Fruit fly (Drosophila melanogaster) whole organism, embryonic: Measurements from ENCODE around the gene CG14329.

Experiments used
- Bgb ChIP-seq: fragments of 200-800 bp; sonication (Bioruptor generic); IDR thresholded peaks from 2 replicates; pipeline ENCODE4 v1.3.6; 2022; ENCODE audit warnings: missing biosample characterization, missing genetic modification characterization; ENCODE audit not compliant: partially characterized antibody
- Blimp-1 ChIP-seq: fragments of 200-800 bp; sonication (Bioruptor generic); optimal IDR thresholded peaks from 3 replicates; lab custom pipeline; 2018; ENCODE audit warnings: missing biosample characterization, missing genetic modification characterization, mild to moderate bottlenecking, moderate library complexity, missing genetic modification reagents
- CG10431 ChIP-seq: fragments of 200-800 bp; sonication (Bioruptor generic); optimal IDR thresholded peaks from 3 replicates; lab custom pipeline; 2018; ENCODE audit warnings: missing biosample characterization, mild to moderate bottlenecking, missing genetic modification characterization
- CG11504 ChIP-seq: fragments of 200-800 bp; sonication (Bioruptor generic); optimal IDR thresholded peaks from 3 replicates; lab custom pipeline; 2019; ENCODE audit warnings: missing biosample characterization, mild to moderate bottlenecking, missing genetic modification characterization, moderate library complexity
- CG13424 ChIP-seq: fragments of 200-800 bp; sonication (Bioruptor generic); optimal IDR thresholded peaks from 2 replicates; lab custom pipeline; 2019; ENCODE audit warnings: missing biosample characterization, mild to moderate bottlenecking, missing genetic modification characterization, moderate library complexity
- CG13894 ChIP-seq: fragments of 200-800 bp; sonication (Bioruptor generic); optimal IDR thresholded peaks from 3 replicates; lab custom pipeline; 2018; ENCODE audit warnings: missing biosample characterization, mild to moderate bottlenecking, missing genetic modification characterization, moderate library complexity
- CG14860 ChIP-seq: fragments of 200-800 bp; sonication (Bioruptor generic); IDR thresholded peaks from 3 replicates; pipeline ENCODE4 v1.3.6; 2022; ENCODE audit warnings: missing biosample characterization, missing genetic modification characterization; ENCODE audit not compliant: partially characterized antibody
- CG1529 ChIP-seq: fragments of 200-800 bp; sonication (Bioruptor generic); optimal IDR thresholded peaks from 3 replicates; lab custom pipeline; 2018; ENCODE audit warnings: missing biosample characterization, missing genetic modification characterization
- CG15479 ChIP-seq: fragments of 200-800 bp; sonication (Bioruptor generic); optimal IDR thresholded peaks from 3 replicates; lab custom pipeline; 2019; ENCODE audit warnings: missing biosample characterization, mild to moderate bottlenecking, missing genetic modification characterization, moderate library complexity
- CG16779 ChIP-seq: fragments of 200-800 bp; sonication (Bioruptor generic); IDR thresholded peaks from 2 replicates; pipeline ENCODE4 v1.3.6; 2022; ENCODE audit warnings: missing biosample characterization, missing genetic modification characterization
- CG17186 ChIP-seq: fragments of 200-800 bp; sonication (Bioruptor generic); optimal IDR thresholded peaks from 3 replicates; lab custom pipeline; 2017; ENCODE audit warnings: missing biosample characterization, missing genetic modification reagents, missing genetic modification characterization
- CG17328 ChIP-seq: fragments of 200-800 bp; sonication (Bioruptor generic); IDR thresholded peaks from 2 replicates; pipeline ENCODE4 v1.3.6; 2022; ENCODE audit warnings: missing biosample characterization, missing genetic modification characterization
- CG2875 ChIP-seq: fragments of 200-800 bp; sonication (Bioruptor generic); optimal IDR thresholded peaks from 2 replicates; lab custom pipeline; 2017; ENCODE audit warnings: missing biosample characterization, mild to moderate bottlenecking, missing genetic modification characterization, missing genetic modification reagents
- CG31365 ChIP-seq: fragments of 200-800 bp; sonication (Bioruptor generic); optimal IDR thresholded peaks from 2 replicates; lab custom pipeline; 2018; ENCODE audit warnings: missing biosample characterization, mild to moderate bottlenecking, missing genetic modification characterization
- CG32767 ChIP-seq: fragments of 200-800 bp; sonication (Bioruptor generic); IDR thresholded peaks from 2 replicates; pipeline ENCODE4 v1.3.6; 2022; ENCODE audit warnings: missing biosample characterization, missing genetic modification characterization
- CG34376 ChIP-seq: fragments of 200-800 bp; sonication (Bioruptor generic); optimal IDR thresholded peaks from 2 replicates; lab custom pipeline; 2018; ENCODE audit warnings: missing biosample characterization, mild to moderate bottlenecking, missing genetic modification characterization
- CG3995 ChIP-seq: fragments of 200-800 bp; sonication (Bioruptor generic); optimal IDR thresholded peaks from 3 replicates; lab custom pipeline; 2016; ENCODE audit warnings: missing biosample characterization, missing genetic modification characterization
- CG8765 ChIP-seq: fragments of 200-800 bp; sonication (Bioruptor generic); IDR thresholded peaks from 2 replicates; pipeline ENCODE4 v1.3.6; 2022; ENCODE audit warnings: missing biosample characterization, missing genetic modification characterization
- Chrac-16 ChIP-seq: fragments of 200-800 bp; sonication (Bioruptor generic); optimal IDR thresholded peaks from 3 replicates; lab custom pipeline; 2016; ENCODE audit warnings: missing biosample characterization, missing genetic modification characterization
- D ChIP-seq, 2 experiments: fragments of 200-800 bp in 1 of 2; fragments of >200 bp in 1 of 2; sonication (Bioruptor generic) in 1 of 2; optimal IDR thresholded peaks; 2 replicates in 1 of 2; 3 replicates in 1 of 2; lab custom pipeline; 2017; ENCODE audit warnings: mild to moderate bottlenecking in 1 of 2, missing biosample characterization in 1 of 2, missing genetic modification characterization in 1 of 2, missing genetic modification reagents in 1 of 2
- Dad ChIP-seq: fragments of 200-800 bp; sonication (Bioruptor generic); optimal IDR thresholded peaks from 3 replicates; lab custom pipeline; 2016; ENCODE audit warnings: missing biosample characterization, missing genetic modification characterization
- Ets65A ChIP-seq: fragments of 200-800 bp; sonication (Bioruptor generic); peaks from one replicate; lab custom pipeline; 2016; ENCODE audit warnings: missing biosample characterization, missing genetic modification characterization
- HLH54F ChIP-seq: fragments of 200-800 bp; sonication (Bioruptor generic); optimal IDR thresholded peaks from 3 replicates; lab custom pipeline; 2016; ENCODE audit warnings: missing biosample characterization, missing genetic modification characterization
- Hey ChIP-seq: fragments of 200-800 bp; sonication (Bioruptor generic); optimal IDR thresholded peaks from 3 replicates; lab custom pipeline; 2018; ENCODE audit warnings: missing biosample characterization, mild to moderate bottlenecking, missing genetic modification characterization
- Med ChIP-seq: fragments of 200-800 bp; sonication (Bioruptor generic); peaks from one replicate; lab custom pipeline; 2016; ENCODE audit warnings: missing biosample characterization, missing genetic modification characterization, mild to moderate bottlenecking, inconsistent platforms, moderate library complexity
- Nf-YC ChIP-seq: fragments of 200-800 bp; optimal IDR thresholded peaks from 3 replicates; lab custom pipeline; 2019; ENCODE audit warnings: missing biosample characterization, mild to moderate bottlenecking, missing genetic modification characterization, moderate library complexity
- Pdp1 ChIP-seq, 2 experiments: fragments of 200-800 bp; sonication (Bioruptor generic); optimal IDR thresholded peaks; 3 replicates each; lab custom pipeline; 2016; ENCODE audit warnings: missing biosample characterization in 2 of 2, missing genetic modification characterization in 2 of 2, mild to moderate bottlenecking in 1 of 2, moderate library complexity in 1 of 2
- Scr ChIP-seq: fragments of 200-800 bp; sonication (Bioruptor generic); IDR thresholded peaks from 2 replicates; pipeline ENCODE4 v1.3.6; 2022; ENCODE audit warnings: missing biosample characterization, missing genetic modification characterization; ENCODE audit not compliant: partially characterized antibody
- Xbp1 ChIP-seq: fragments of 200-800 bp; sonication (Bioruptor generic); optimal IDR thresholded peaks from 3 replicates; lab custom pipeline; 2016; ENCODE audit warnings: missing biosample characterization, mild to moderate bottlenecking, missing genetic modification characterization
- abd-A ChIP-seq: fragments of 200-800 bp; sonication (Bioruptor generic); optimal IDR thresholded peaks from 3 replicates; lab custom pipeline; 2019; ENCODE audit warnings: missing biosample characterization, mild to moderate bottlenecking, missing genetic modification characterization, moderate library complexity
- amos ChIP-seq: fragments of 200-800 bp; sonication (Bioruptor generic); IDR thresholded peaks from 2 replicates; pipeline ENCODE4 v1.3.6; 2022; ENCODE audit warnings: missing biosample characterization, missing genetic modification characterization; ENCODE audit not compliant: partially characterized antibody
- ato ChIP-seq: fragments of 200-800 bp; sonication (Bioruptor generic); IDR thresholded peaks from 2 replicates; pipeline ENCODE4 v1.3.6; 2022; ENCODE audit warnings: missing biosample characterization, missing genetic modification characterization; ENCODE audit not compliant: partially characterized antibody
- cad ChIP-seq: fragments of >200 bp; optimal IDR thresholded peaks from 2 replicates; lab custom pipeline; 2017; ENCODE audit warnings: missing biosample characterization, missing genetic modification characterization
- ci ChIP-seq: fragments of 200-800 bp; sonication (Bioruptor generic); IDR thresholded peaks from 3 replicates; pipeline ENCODE4 v1.3.6; 2022; ENCODE audit warnings: missing biosample characterization, missing genetic modification characterization
- crol ChIP-seq: fragments of 200-800 bp; sonication (Bioruptor generic); IDR thresholded peaks from 2 replicates; pipeline ENCODE4 v1.3.6; 2022; ENCODE audit warnings: missing biosample characterization, missing genetic modification characterization
- dan ChIP-seq: fragments of 200-800 bp; sonication (Bioruptor generic); IDR thresholded peaks from 2 replicates; pipeline ENCODE4 v1.3.6; 2022; ENCODE audit warnings: missing biosample characterization, missing genetic modification characterization
- exex ChIP-seq: fragments of 200-800 bp; sonication (Bioruptor generic); optimal IDR thresholded peaks from 4 replicates; lab custom pipeline; 2018; ENCODE audit warnings: missing biosample characterization, mild to moderate bottlenecking, missing genetic modification characterization, moderate library complexity
- gce ChIP-seq: fragments of 200-800 bp; sonication (Bioruptor generic); IDR thresholded peaks from 3 replicates; pipeline ENCODE4 v1.3.6; 2022; ENCODE audit warnings: missing biosample characterization, missing genetic modification characterization
- gro ChIP-seq: fragments of 200-800 bp; sonication (Bioruptor generic); optimal IDR thresholded peaks from 2 replicates; lab custom pipeline; 2016; ENCODE audit warnings: missing biosample characterization, missing genetic modification characterization
- gsb-n ChIP-seq: fragments of 200-800 bp; sonication (Bioruptor generic); optimal IDR thresholded peaks from 3 replicates; lab custom pipeline; 2018; ENCODE audit warnings: missing biosample characterization, mild to moderate bottlenecking, missing genetic modification characterization
- gt ChIP-seq: fragments of 200-800 bp; sonication (Bioruptor generic); IDR thresholded peaks from 2 replicates; pipeline ENCODE4 v1.3.6; 2022; ENCODE audit warnings: missing biosample characterization, missing genetic modification characterization
- jigr1 ChIP-seq: fragments of 200-800 bp; sonication (Bioruptor generic); IDR thresholded peaks from 3 replicates; pipeline ENCODE4 v1.3.6; 2022; ENCODE audit warnings: missing biosample characterization, missing genetic modification characterization
- knrl ChIP-seq: fragments of 200-800 bp; sonication (Bioruptor generic); IDR thresholded peaks from 3 replicates; pipeline ENCODE4 v1.3.6; 2022; ENCODE audit warnings: missing biosample characterization, missing genetic modification characterization; ENCODE audit not compliant: partially characterized antibody
- nerfin-1 ChIP-seq: fragments of 200-800 bp; sonication (Bioruptor generic); optimal IDR thresholded peaks from 3 replicates; lab custom pipeline; 2019; ENCODE audit warnings: missing biosample characterization, mild to moderate bottlenecking, missing genetic modification characterization, moderate library complexity
- nerfin-2 ChIP-seq: fragments of 200-800 bp; sonication (Bioruptor generic); IDR thresholded peaks from 2 replicates; pipeline ENCODE4 v1.3.6; 2022; ENCODE audit warnings: missing biosample characterization, missing genetic modification characterization; ENCODE audit not compliant: partially characterized antibody
- ssp ChIP-seq: fragments of 200-800 bp; sonication (Bioruptor generic); IDR thresholded peaks from 2 replicates; pipeline ENCODE4 v1.3.6; 2022; ENCODE audit warnings: missing biosample characterization, missing genetic modification characterization
- tin ChIP-seq: fragments of 200-800 bp; sonication (Bioruptor generic); optimal IDR thresholded peaks from 3 replicates; lab custom pipeline; 2016; ENCODE audit warnings: missing biosample characterization, missing genetic modification characterization

The CG14329 gene

DNA sequence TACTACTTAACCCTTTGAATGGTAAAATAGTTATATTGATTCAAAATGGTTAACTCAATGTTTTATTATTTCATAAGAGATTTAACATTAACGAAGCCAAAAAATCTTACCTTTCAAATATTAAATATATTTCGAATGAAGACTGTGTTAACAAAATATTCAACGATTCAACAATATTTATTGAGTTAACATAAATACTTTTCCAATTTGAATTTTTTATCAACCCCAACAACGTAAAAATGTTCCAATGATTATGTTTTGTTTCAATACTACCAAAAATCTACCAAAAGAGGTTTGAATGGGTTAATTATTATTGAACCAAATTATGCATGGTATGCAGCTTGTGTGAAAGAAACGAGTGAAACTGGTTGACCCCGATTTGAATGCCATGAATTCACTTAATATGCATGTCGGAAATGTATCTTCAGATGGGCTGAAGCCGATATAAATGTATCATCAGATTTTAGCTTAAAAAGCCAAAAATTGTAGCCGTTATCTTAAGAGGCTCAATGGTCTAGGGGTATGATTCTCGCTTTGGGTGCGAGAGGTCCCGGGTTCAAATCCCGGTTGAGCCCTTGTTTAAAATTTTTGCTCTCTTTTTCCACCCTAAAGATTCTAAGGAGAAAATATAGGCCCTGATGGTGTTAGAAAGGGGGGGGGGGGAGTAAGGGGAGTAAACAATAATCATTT is 22.2 kb downstream of the CG14329 start (continued):
- no peak for TF ChIP-seq gro (GFP tag; lab: Kevin White, UChicago)
- no peak for TF ChIP-seq CG17186 (GFP tag; lab: Kevin White, UChicago)
- peak; percentile 48; the same call in 1 of the 2 replicates for TF ChIP-seq amos (GFP tag; lab: Robert Waterston, UW)
- no peak for TF ChIP-seq ssp
- no peak for TF ChIP-seq CG1529
- TF ChIP-seq Hey (tag; lab: Kevin White, UChicago), result no peak
- no peak for TF ChIP-seq jigr1 (GFP tag; lab: Robert Waterston, UW)
- no peak for TF ChIP-seq tin (GFP tag; lab: Kevin White, UChicago)
- no peak for TF ChIP-seq CG2875 (GFP tag; lab: Kevin White, UChicago)
- TF ChIP-seq nerfin-1 (tag; lab: Kevin White, UChicago), result no peak
- TF ChIP-seq ci (GFP tag; lab: Robert Waterston, UW), result no peak
- no peak for TF ChIP-seq Dad (GFP tag; lab: Kevin White, UChicago)
- TF ChIP-seq CG8765 (GFP tag; lab: Robert Waterston, UW), result no peak
- TF ChIP-seq CG11504 (tag; lab: Kevin White, UChicago), result peak; percentile 33
- no peak for TF ChIP-seq HLH54F (GFP tag; lab: Kevin White, UChicago)
- 0 out of 2 replicates have a peak, but pooled peaks have one; percentile 7 for TF ChIP-seq ato (GFP tag; lab: Robert Waterston, UW)
- TF ChIP-seq gce (GFP tag; lab: Robert Waterston, UW), result no peak
- no peak for TF ChIP-seq Nf-YC (tag; lab: Kevin White, UChicago)
- TF ChIP-seq CG3995 (GFP tag; lab: Kevin White, UChicago), result no peak
- no peak for TF ChIP-seq CG10431
- TF ChIP-seq CG15479 (GFP tag; lab: Kevin White, UChicago), result no peak
- TF ChIP-seq gsb-n, result peak; percentile 1
- TF ChIP-seq CG13424, result peak; percentile 10
- no peak for TF ChIP-seq gt (GFP tag; lab: Robert Waterston, UW)
- no peak; the same call in 1 of the 2 replicates for TF ChIP-seq Scr (GFP tag; lab: Robert Waterston, UW)
- no peak for TF ChIP-seq CG31365 (tag; lab: Kevin White, UChicago)
- no peak for TF ChIP-seq Chrac-16 (GFP tag; lab: Kevin White, UChicago)

DNA sequence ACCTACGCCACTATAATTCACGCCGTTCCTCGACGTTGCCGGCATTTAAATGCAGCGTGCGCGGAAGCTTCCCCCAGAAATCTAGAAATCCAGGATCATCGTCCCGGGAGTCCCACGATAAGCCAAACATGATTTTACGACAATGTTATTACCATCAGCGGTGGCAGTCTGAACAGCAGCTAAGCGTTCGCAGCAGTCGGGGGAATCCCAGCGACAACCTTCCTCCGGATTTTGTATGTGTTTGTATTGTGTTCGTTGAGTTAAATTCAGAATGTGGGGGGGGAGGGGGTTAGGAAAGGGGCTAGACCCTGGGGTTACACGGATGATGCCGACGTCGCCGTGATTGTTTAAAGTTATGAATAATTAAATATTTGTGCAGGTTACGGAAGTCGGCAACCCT is 34.9 kb downstream of the CG14329 start:
- TF ChIP-seq abd-A, result peak; percentile 5
- no peak for TF ChIP-seq CG16779
- TF ChIP-seq crol (GFP tag; lab: Robert Waterston, UW), result 0 out of 2 replicates have a peak, but pooled peaks have one; percentile 42
- no peak for TF ChIP-seq D (optimal IDR thresholded peaks at IDR 0.05; lab: Kevin White, UChicago)
- TF ChIP-seq D (GFP tag; optimal IDR thresholded peaks at IDR 0.05; lab: Kevin White, UChicago), result no peak
- peak; percentile 52 for TF ChIP-seq CG13894 (tag; lab: Kevin White, UChicago)
- TF ChIP-seq Ets65A (GFP tag; lab: Kevin White, UChicago), result peak; percentile 73
- TF ChIP-seq CG32767 (GFP tag; lab: Robert Waterston, UW), result no peak

DNA sequence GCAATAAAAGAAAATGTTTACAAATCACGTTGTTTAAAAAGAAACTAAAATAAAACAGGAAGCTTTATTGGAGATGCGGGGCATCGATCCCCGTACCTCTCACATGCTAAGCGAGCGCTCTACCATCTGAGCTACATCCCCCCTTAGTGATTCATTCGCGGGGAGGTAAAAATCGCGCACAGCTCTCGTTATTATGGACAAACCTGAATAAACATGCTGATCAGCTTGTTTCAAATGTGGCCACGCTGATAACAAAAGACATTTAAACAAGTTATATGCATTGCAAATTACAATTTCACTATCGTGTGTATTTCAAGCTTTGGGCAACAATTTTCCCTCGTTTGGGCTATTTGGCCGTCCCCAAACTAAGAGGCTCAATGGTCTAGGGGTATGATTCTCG is 36.1 kb downstream of the CG14329 start:
- 0 out of 3 replicates have a peak, but pooled peaks have one; percentile 45 for TF ChIP-seq CG14860 (GFP tag; lab: Robert Waterston, UW)
- no peak for TF ChIP-seq Xbp1
- TF ChIP-seq amos (GFP tag; lab: Robert Waterston, UW), result peak; percentile 42; the same call in 1 of the 2 replicates
- peak; percentile 45 for TF ChIP-seq exex
- TF ChIP-seq knrl, result peak; percentile 41; the same call in 2 of the 3 replicates
- TF ChIP-seq Blimp-1 (GFP tag; lab: Kevin White, UChicago), result no peak
- peak; percentile 67 for TF ChIP-seq nerfin-2 (GFP tag; lab: Robert Waterston, UW)
- peak; percentile 28 for TF ChIP-seq Med
- peak; percentile 16 for TF ChIP-seq CG34376 (GFP tag; lab: Kevin White, UChicago)
- TF ChIP-seq CG17328, result no peak
- no peak for TF ChIP-seq CG11504 (tag; lab: Kevin White, UChicago)
- no peak for TF ChIP-seq dan
- no peak for TF ChIP-seq Pdp1 (GFP tag; optimal IDR thresholded peaks at IDR 0.05; lab: Kevin White, UChicago)
- peak; percentile 61 for TF ChIP-seq Bgb (GFP tag; lab: Robert Waterston, UW)
- TF ChIP-seq cad (GFP tag; lab: Kevin White, UChicago), result no peak
